Worm (Caenorhabditis elegans): ENCODE results near the gene col-180.

The col-180 gene

DNA sequence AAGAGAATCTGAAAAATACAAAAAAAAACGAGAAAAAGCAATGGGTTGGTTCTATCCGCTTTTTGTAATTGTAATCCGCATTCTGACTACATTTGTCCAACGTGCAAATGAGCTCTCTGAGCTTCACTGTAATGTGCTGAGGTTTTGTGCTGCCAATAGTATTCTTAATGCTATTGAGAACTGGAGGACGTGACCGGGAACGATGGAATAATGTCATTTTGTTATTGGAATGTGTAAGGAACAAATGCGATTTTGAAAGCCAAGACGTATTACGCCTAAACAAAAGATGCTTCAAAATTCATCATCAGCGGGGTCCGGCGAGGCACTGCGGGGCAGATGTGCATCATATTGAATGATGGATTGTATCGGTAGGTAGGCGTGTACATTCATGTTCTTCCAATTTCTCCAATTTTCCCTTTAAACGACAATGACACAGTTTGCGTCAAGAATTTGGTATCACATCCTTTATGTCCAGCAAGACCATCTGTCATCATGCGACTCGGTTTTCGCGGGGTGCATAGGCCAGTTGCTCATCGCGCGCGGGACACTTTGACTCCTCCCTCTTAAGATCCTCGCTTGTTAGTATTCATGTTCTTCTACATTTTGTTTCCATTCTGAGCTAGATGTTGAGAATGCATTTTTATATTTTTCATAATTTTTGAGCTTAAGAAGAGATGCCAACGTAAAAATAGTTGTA is 38.9 kb downstream of the col-180 start:
- TF ChIP-seq sdz-12 (GFP tag; optimal IDR thresholded peaks at IDR 0.05): no peak
- TF ChIP-seq unc-62 (GFP tag; optimal IDR thresholded peaks at IDR 0.05 in 1 of 2): peak in 1 of 2 experiments; percentile 51
- TF ChIP-seq unc-62 (tag; optimal IDR thresholded peaks at IDR 0.05): no peak
- TF ChIP-seq lin-1 (GFP tag; IDR thresholded peaks at IDR 0.05): no peak
- TF ChIP-seq egl-43 (GFP tag; IDR thresholded peaks at IDR 0.05): no peak

DNA sequence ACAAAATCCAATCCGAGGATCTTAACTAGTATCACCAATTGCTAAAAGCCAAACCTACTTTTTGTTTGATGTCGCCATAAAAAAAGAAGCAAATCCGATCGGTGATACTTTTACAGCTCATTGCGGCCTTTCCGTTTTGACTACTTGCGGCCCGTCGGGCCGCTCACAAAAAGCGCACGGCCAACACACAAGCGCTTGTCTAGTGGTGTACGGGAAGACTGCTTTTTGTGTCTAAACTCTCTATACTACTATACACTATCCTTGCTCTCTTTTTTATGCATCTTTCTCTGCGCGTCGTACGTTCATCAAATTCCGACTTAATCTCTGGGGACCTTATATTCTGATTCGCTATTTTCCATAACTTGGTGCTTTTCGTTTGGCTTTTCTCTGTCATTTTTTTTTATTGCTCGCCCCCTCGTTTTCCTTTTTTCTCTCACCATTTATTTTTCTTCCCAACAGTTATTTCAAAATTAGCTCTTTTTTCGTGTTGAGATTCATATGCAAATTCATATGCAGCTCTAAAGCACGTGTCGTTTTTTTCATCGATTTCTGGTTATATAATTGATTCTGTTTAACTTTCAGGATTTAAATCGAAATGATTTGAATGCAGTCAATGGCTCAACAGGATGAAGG is 45.4 kb downstream of the col-180 start, which contains the start of gene noca-2:
TSS of gene noca-2 (plus strand) at position 583 of the 633 bp plus-strand sequence.
- TF ChIP-seq hlh-30 (tag; optimal IDR thresholded peaks at IDR 0.05; ENCODE audit: insufficient read depth) (peak; percentile 47), saeg-2 (GFP tag; IDR thresholded peaks at IDR 0.05) (no peak), hmg-1.1 (GFP tag; IDR thresholded peaks at IDR 0.05) (peak; percentile 75), dmd-6 (GFP tag; IDR thresholded peaks at IDR 0.05) (peak; percentile 36), mxl-2 (GFP tag; conservative IDR thresholded peaks at IDR 0.05) (no peak), dpl-1 (GFP tag; optimal IDR thresholded peaks at IDR 0.05) (peak; percentile 17), ZK337.2 (GFP tag; IDR thresholded peaks at IDR 0.05) (no peak), lin-1 (GFP tag; IDR thresholded peaks at IDR 0.05) (no peak), nhr-77 (tag; optimal IDR thresholded peaks at IDR 0.05) (no peak), nhr-6 (tag; optimal IDR thresholded peaks at IDR 0.05) (peak; percentile 4), aha-1 (tag) (peak; percentile 45), mes-2 (tag; optimal IDR thresholded peaks at IDR 0.05; ENCODE audit: poor library complexity, severe bottlenecking) (peak; percentile 26), nhr-28 (tag; optimal IDR thresholded peaks at IDR 0.05) (peak; percentile 29), ctbp-1 (GFP tag; IDR thresholded peaks at IDR 0.05) (0 out of 2 replicates have a peak, but pooled peaks have one; percentile 47), hlh-11 (tag; optimal IDR thresholded peaks at IDR 0.05) (peak; percentile 30), mep-1 (tag; optimal IDR thresholded peaks at IDR 0.05) (peak; percentile 54), tra-1 (GFP tag; IDR thresholded peaks at IDR 0.05) (no peak), daf-16 (GFP tag; optimal IDR thresholded peaks at IDR 0.05) (no peak), daf-16 (tag; optimal IDR thresholded peaks at IDR 0.05) (peak; percentile 24), unc-62 (GFP tag; optimal IDR thresholded peaks at IDR 0.05 in 1 of 2) (peak in 1 of 2 experiments; percentile 55), unc-62 (tag; optimal IDR thresholded peaks at IDR 0.05) (no peak), mdl-1 (tag; optimal IDR thresholded peaks at IDR 0.05) (peak in 1 of 2 experiments; percentile 19), rbr-2 (tag; optimal IDR thresholded peaks at IDR 0.05) (peak; percentile 33)

DNA sequence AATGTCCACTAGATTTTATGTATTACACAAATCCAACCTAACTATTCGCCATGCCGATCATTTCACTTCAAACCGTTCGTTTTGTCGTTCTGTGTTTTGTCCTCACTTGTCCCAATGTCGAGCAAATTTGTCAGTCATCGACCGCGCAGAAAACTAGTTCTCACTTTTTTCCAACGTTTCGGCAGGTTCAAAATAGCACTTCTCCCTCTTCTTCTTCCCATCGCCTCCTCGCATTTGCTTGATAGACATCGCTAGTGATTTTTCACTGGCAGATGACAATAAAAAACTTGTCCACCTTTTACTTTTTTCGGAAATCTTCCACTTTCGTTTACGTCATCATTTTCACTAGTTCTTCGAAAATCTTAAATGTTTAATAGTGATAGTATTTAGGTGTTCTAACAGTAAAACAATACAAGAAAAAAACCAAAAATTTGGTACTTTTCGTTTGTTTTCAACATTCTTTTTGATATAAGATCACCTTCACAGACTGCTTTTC is 46.5 kb downstream of the col-180 start:
- TF ChIP-seq zip-11 (GFP tag; IDR thresholded peaks at IDR 0.05) (no peak), aha-1 (tag) (peak; percentile 61)

DNA sequence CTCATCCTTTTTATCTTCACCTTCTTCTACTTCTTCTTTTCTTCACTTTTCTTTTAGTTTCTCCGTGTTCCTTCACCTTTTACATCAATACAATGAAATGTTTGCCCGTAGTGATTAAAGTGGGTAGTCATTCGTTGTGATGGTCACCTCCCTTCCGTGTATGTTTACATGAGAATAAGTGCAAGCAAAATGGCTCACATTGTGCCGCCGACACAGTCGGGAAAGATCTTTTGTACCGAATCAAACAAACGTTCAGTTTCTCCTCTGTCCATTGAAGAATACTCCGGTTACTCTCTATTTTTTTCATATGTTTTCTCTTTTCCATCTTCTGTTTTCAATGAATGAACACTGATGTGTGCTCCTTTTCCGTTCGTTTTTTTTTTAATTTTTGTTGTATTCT is 47.9 kb downstream of the col-180 start:
- TF ChIP-seq dve-1 (tag; optimal IDR thresholded peaks at IDR 0.05; ENCODE audit: insufficient read depth): peak; percentile 8
- no peak for TF ChIP-seq daf-16 (GFP tag; optimal IDR thresholded peaks at IDR 0.05)
- TF ChIP-seq daf-16 (tag; optimal IDR thresholded peaks at IDR 0.05): peak; percentile 52
- TF ChIP-seq skn-1 (tag; optimal IDR thresholded peaks at IDR 0.05): no peak
- TF ChIP-seq hlh-30 (tag; optimal IDR thresholded peaks at IDR 0.05; ENCODE audit: insufficient read depth): no peak
- TF ChIP-seq aha-1 (tag): peak; percentile 53
- no peak for TF ChIP-seq pha-4 (GFP tag; IDR thresholded peaks at IDR 0.05)
- peak; percentile 62 for TF ChIP-seq pha-4 (tag; optimal IDR thresholded peaks at IDR 0.05)
- no peak for TF ChIP-seq nhr-28 (tag; optimal IDR thresholded peaks at IDR 0.05)
- TF ChIP-seq mes-2 (tag; optimal IDR thresholded peaks at IDR 0.05; ENCODE audit: poor library complexity, severe bottlenecking): peak; percentile 9

DNA sequence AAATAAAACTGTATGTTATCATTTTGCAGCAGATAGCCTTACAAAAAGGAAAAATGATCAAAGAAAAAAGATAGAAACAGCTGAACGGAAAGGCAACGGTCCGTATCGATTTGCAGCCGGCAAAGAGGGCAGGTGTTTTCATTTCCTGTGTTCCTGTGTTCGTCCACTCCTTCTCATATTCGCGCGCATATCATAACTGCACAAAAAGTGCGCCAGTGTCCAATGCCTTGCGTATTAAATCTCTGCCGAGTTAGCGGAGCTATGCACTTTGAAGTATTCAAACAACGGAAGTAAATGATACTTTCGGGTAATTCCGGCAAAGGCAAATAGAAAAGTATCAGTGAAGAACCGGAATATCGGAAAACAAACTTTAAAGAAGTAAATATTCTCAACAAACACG is 49.5 kb downstream of the col-180 start:
- no peak for TF ChIP-seq nhr-102 (tag; optimal IDR thresholded peaks at IDR 0.05)
- TF ChIP-seq mxl-2 (GFP tag; conservative IDR thresholded peaks at IDR 0.05): no peak
- no peak for TF ChIP-seq zip-2 (tag; optimal IDR thresholded peaks at IDR 0.05)
- no peak for TF ChIP-seq zfp-2 (tag; optimal IDR thresholded peaks at IDR 0.05)
- TF ChIP-seq nhr-28 (tag; optimal IDR thresholded peaks at IDR 0.05): peak; percentile 9
- TF ChIP-seq mes-2 (tag; optimal IDR thresholded peaks at IDR 0.05; ENCODE audit: poor library complexity, severe bottlenecking): peak; percentile 5
- no peak for TF ChIP-seq ceh-20 (GFP tag; IDR thresholded peaks at IDR 0.05)
- no peak for TF ChIP-seq hmg-1.1 (GFP tag; IDR thresholded peaks at IDR 0.05)
- TF ChIP-seq ces-1 (GFP tag; optimal IDR thresholded peaks at IDR 0.05): no peak
- TF ChIP-seq F26F4.8 (GFP tag; conservative IDR thresholded peaks at IDR 0.05): no peak
- no peak for TF ChIP-seq arid-1 (GFP tag; conservative IDR thresholded peaks at IDR 0.05)
- no peak for TF ChIP-seq dmd-8 (GFP tag; IDR thresholded peaks at IDR 0.05)
- no peak for TF ChIP-seq F37D6.2 (tag; optimal IDR thresholded peaks at IDR 0.05)
- TF ChIP-seq dpl-1 (GFP tag; optimal IDR thresholded peaks at IDR 0.05): peak; percentile 65
- peak; percentile 52 for TF ChIP-seq dve-1 (tag; optimal IDR thresholded peaks at IDR 0.05; ENCODE audit: insufficient read depth)
- no peak for TF ChIP-seq lin-38 (GFP tag; IDR thresholded peaks at IDR 0.05)

All from whole organism, L4 larva.